Worm (Caenorhabditis elegans) whole organism, young adult: ENCODE data around the gene bath-28.

ENCODE experiments used
- B0035.1 ChIP-seq: sonication (generic microtip); optimal IDR thresholded peaks from 2 replicates; lab custom pipeline; 2016; ENCODE audit warnings: missing genetic modification characterization, mild to moderate bottlenecking, missing compliant biosample characterization, missing genotype, missing genetic modification reagents
- F22D6.2 ChIP-seq: sonication (generic microtip); optimal IDR thresholded peaks from 2 replicates; lab custom pipeline; 2016; ENCODE audit warnings: mild to moderate bottlenecking, missing genetic modification characterization, missing compliant biosample characterization
- F33H1.4 ChIP-seq: fragments of 200-800 bp; sonication (Bioruptor generic); IDR thresholded peaks from 2 replicates; pipeline ENCODE4 v1.3.6; 2022; ENCODE audit warnings: missing genetic modification reagents, missing genetic modification characterization, missing compliant biosample characterization
- F37B4.10 ChIP-seq: fragments of 200-800 bp; sonication (Bioruptor generic); IDR thresholded peaks from 2 replicates; pipeline ENCODE4 v1.3.6; 2022; ENCODE audit warnings: missing genetic modification characterization, missing compliant biosample characterization
- F49E8.2 ChIP-seq: sonication (generic microtip); optimal IDR thresholded peaks from 3 replicates; lab custom pipeline; 2017; ENCODE audit warnings: missing genetic modification characterization, mild to moderate bottlenecking, missing compliant biosample characterization, antibody characterized with exemption, moderate library complexity; ENCODE audit not compliant: insufficient read depth
- F52B5.7 ChIP-seq: sonication (generic microtip); optimal IDR thresholded peaks from 2 replicates; lab custom pipeline; 2016; ENCODE audit warnings: mild to moderate bottlenecking, missing genetic modification characterization, missing compliant biosample characterization
- Y53F4B.3 ChIP-seq: fragments of 200-800 bp; sonication (Bioruptor generic); IDR thresholded peaks from 2 replicates; pipeline ENCODE4 v1.3.6; 2022; ENCODE audit warnings: missing genetic modification reagents, missing genetic modification characterization, missing compliant biosample characterization
- Y67H2A.10 ChIP-seq: fragments of 200-800 bp; sonication (Bioruptor generic); conservative IDR thresholded peaks from 2 replicates; pipeline ENCODE4 v1.3.6; 2022; ENCODE audit warnings: missing genetic modification reagents, missing genetic modification characterization, missing compliant biosample characterization
- Y79H2A.3 ChIP-seq: fragments of 200-800 bp; sonication (Bioruptor generic); conservative IDR thresholded peaks from 2 replicates; pipeline ENCODE4 v1.3.6; 2022; ENCODE audit warnings: missing genetic modification reagents, missing genetic modification characterization, missing compliant biosample characterization
- Y95B8A.8 ChIP-seq: fragments of 200-800 bp; sonication (Bioruptor generic); IDR thresholded peaks from 2 replicates; pipeline ENCODE4 v1.3.6; 2022; ENCODE audit warnings: missing genetic modification reagents, missing genetic modification characterization, missing compliant biosample characterization
- akir-1 ChIP-seq: fragments of 200-800 bp; sonication (Bioruptor generic); optimal IDR thresholded peaks from 2 replicates; lab custom pipeline; 2018; ENCODE audit warnings: mild to moderate bottlenecking, missing genetic modification characterization, moderate library complexity, missing compliant biosample characterization
- aptf-3 ChIP-seq: fragments of 200-800 bp; sonication (Bioruptor generic); IDR thresholded peaks from 2 replicates; pipeline ENCODE4 v1.3.6; 2022; ENCODE audit warnings: missing genetic modification characterization, missing compliant biosample characterization
- attf-3 ChIP-seq: fragments of 200-800 bp; sonication (Bioruptor generic); conservative IDR thresholded peaks from 2 replicates; pipeline ENCODE4 v1.3.6; 2022; ENCODE audit warnings: missing genetic modification reagents, missing genetic modification characterization, missing compliant biosample characterization
- attf-5 ChIP-seq: fragments of 200-800 bp; sonication (Bioruptor generic); optimal IDR thresholded peaks from 2 replicates; lab custom pipeline; 2018; ENCODE audit warnings: mild to moderate bottlenecking, missing genetic modification characterization, missing compliant biosample characterization
- attf-6 ChIP-seq: fragments of 200-800 bp; sonication (Bioruptor generic); IDR thresholded peaks from 2 replicates; pipeline ENCODE4 v1.3.6; 2022; ENCODE audit warnings: missing genetic modification reagents, missing genetic modification characterization, missing compliant biosample characterization
- bed-1 ChIP-seq: fragments of 200-800 bp; sonication (Bioruptor generic); IDR thresholded peaks from 2 replicates; pipeline ENCODE4 v1.3.6; 2022; ENCODE audit warnings: missing genetic modification reagents, missing genetic modification characterization, missing compliant biosample characterization
- ceh-27 ChIP-seq: fragments of 200-800 bp; sonication (Bioruptor generic); optimal IDR thresholded peaks from 2 replicates; lab custom pipeline; 2018; ENCODE audit warnings: mild to moderate bottlenecking, missing genetic modification characterization, moderate library complexity, missing compliant biosample characterization
- ceh-58 ChIP-seq: fragments of 200-800 bp; sonication (Bioruptor generic); IDR thresholded peaks from 2 replicates; pipeline ENCODE4 v1.3.6; 2022; ENCODE audit warnings: missing genetic modification characterization, missing compliant biosample characterization
- dpff-1 ChIP-seq: sonication (generic microtip); optimal IDR thresholded peaks from 2 replicates; lab custom pipeline; 2017; ENCODE audit warnings: mild to moderate bottlenecking, missing genetic modification characterization, missing compliant biosample characterization
- fkh-3 ChIP-seq: sonication (generic microtip); optimal IDR thresholded peaks from 2 replicates; lab custom pipeline; 2016; ENCODE audit warnings: mild to moderate bottlenecking, missing genetic modification characterization, missing compliant biosample characterization
- gei-17 ChIP-seq: fragments of 200-800 bp; sonication (Bioruptor generic); optimal IDR thresholded peaks from 2 replicates; lab custom pipeline; 2018; ENCODE audit warnings: mild to moderate bottlenecking, missing genetic modification characterization, missing compliant biosample characterization
- hmg-20 ChIP-seq: fragments of 200-800 bp; sonication (Bioruptor generic); IDR thresholded peaks from 2 replicates; pipeline ENCODE4 v1.3.6; 2022; ENCODE audit warnings: missing genetic modification reagents, missing genetic modification characterization, missing compliant biosample characterization
- hrde-1 ChIP-seq: sonication (generic microtip); optimal IDR thresholded peaks from 2 replicates; lab custom pipeline; 2016; ENCODE audit warnings: missing genetic modification characterization, mild to moderate bottlenecking, missing compliant biosample characterization, moderate library complexity, missing genotype, missing genetic modification reagents, borderline replicate concordance
- lin-35 ChIP-seq, 3 experiments: fragments of 150-350 bp in 2 of 3; sonication (generic microtip) in 1 of 3; optimal IDR thresholded peaks; 2 replicates each; lab custom pipeline; 2014 to 2018; ENCODE audit warnings: missing biosample characterization in 3 of 3, missing genetic modification characterization in 3 of 3, missing genetic modification reagents in 3 of 3
- lin-40 ChIP-seq: sonication (generic microtip); optimal IDR thresholded peaks from 2 replicates; lab custom pipeline; 2016; ENCODE audit warnings: missing genetic modification characterization, mild to moderate bottlenecking, missing compliant biosample characterization, missing genotype, missing genetic modification reagents
- lin-54 ChIP-seq: fragments of 200-800 bp; sonication (Bioruptor generic); optimal IDR thresholded peaks from 2 replicates; lab custom pipeline; 2018; ENCODE audit warnings: mild to moderate bottlenecking, missing genetic modification characterization, missing compliant biosample characterization
- madf-10 ChIP-seq: sonication (generic microtip); optimal IDR thresholded peaks from 2 replicates; lab custom pipeline; 2016; ENCODE audit warnings: mild to moderate bottlenecking, missing genetic modification characterization, missing compliant biosample characterization
- madf-3 ChIP-seq: fragments of 200-800 bp; sonication (Bioruptor generic); IDR thresholded peaks from 2 replicates; pipeline ENCODE4 v1.3.6; 2022; ENCODE audit warnings: missing genetic modification reagents, missing genetic modification characterization, missing compliant biosample characterization
- madf-8 ChIP-seq: fragments of 200-800 bp; sonication (Bioruptor generic); conservative IDR thresholded peaks from 2 replicates; pipeline ENCODE4 v1.3.6; 2022; ENCODE audit warnings: missing genetic modification reagents, missing genetic modification characterization, missing compliant biosample characterization
- mcd-1 ChIP-seq: fragments of 200-800 bp; sonication (Bioruptor generic); IDR thresholded peaks from 2 replicates; pipeline ENCODE4 v1.3.6; 2022; ENCODE audit warnings: missing genetic modification reagents, missing genetic modification characterization, missing compliant biosample characterization
- mel-28 ChIP-seq: sonication (generic microtip); optimal IDR thresholded peaks from 2 replicates; lab custom pipeline; 2016; ENCODE audit warnings: borderline replicate concordance, mild to moderate bottlenecking, missing genetic modification characterization, missing compliant biosample characterization
- nfya-1 ChIP-seq: sonication (generic microtip); optimal IDR thresholded peaks from 2 replicates; lab custom pipeline; 2017; ENCODE audit warnings: antibody characterized with exemption, missing compliant biosample characterization, missing genetic modification characterization, borderline replicate concordance; ENCODE audit not compliant: insufficient read depth
- nhr-179 ChIP-seq: sonication (generic microtip); optimal IDR thresholded peaks from 2 replicates; lab custom pipeline; 2016; ENCODE audit warnings: mild to moderate bottlenecking, missing genetic modification characterization, missing compliant biosample characterization
- repo-1 ChIP-seq: sonication (generic microtip); optimal IDR thresholded peaks from 2 replicates; lab custom pipeline; 2017; ENCODE audit warnings: mild to moderate bottlenecking, missing genetic modification characterization, missing compliant biosample characterization
- snpc-1.3 ChIP-seq: sonication (generic microtip); optimal IDR thresholded peaks from 2 replicates; lab custom pipeline; 2017; ENCODE audit warnings: missing genetic modification characterization, mild to moderate bottlenecking, missing compliant biosample characterization, antibody characterized with exemption, moderate library complexity, missing genotype, missing genetic modification reagents; ENCODE audit not compliant: insufficient read depth
- snpc-4 ChIP-seq, 5 experiments: fragments of 150-350 bp in 1 of 5; sonication (generic microtip) in 4 of 5; optimal IDR thresholded peaks; 2 replicates each; lab custom pipeline; 2014 to 2018; ENCODE audit warnings: missing genetic modification characterization in 5 of 5, missing biosample characterization in 3 of 5, antibody characterized with exemption in 2 of 5, mild to moderate bottlenecking in 2 of 5, missing compliant biosample characterization in 2 of 5, missing genotype in 2 of 5, moderate library complexity in 2 of 5, missing genetic modification reagents in 1 of 5
- somi-1 ChIP-seq: fragments of 200-800 bp; sonication (Bioruptor generic); optimal IDR thresholded peaks from 2 replicates; lab custom pipeline; 2018; ENCODE audit warnings: mild to moderate bottlenecking, missing genetic modification characterization, missing compliant biosample characterization
- tlf-1 ChIP-seq: fragments of 200-800 bp; sonication (Bioruptor generic); optimal IDR thresholded peaks from 2 replicates; lab custom pipeline; 2018; ENCODE audit warnings: mild to moderate bottlenecking, missing genetic modification characterization, missing compliant biosample characterization
- unc-130 ChIP-seq: sonication (generic microtip); optimal IDR thresholded peaks from 2 replicates; lab custom pipeline; 2016; ENCODE audit warnings: missing genetic modification reagents, missing genetic modification characterization, missing compliant biosample characterization
- unc-62 ChIP-seq: fragments of 150-350 bp; optimal IDR thresholded peaks from 2 replicates; lab custom pipeline; 2014; ENCODE audit warnings: missing biosample characterization, missing genetic modification reagents, missing genetic modification characterization
- zfh-2 ChIP-seq: fragments of 200-800 bp; sonication (Bioruptor generic); conservative IDR thresholded peaks from 2 replicates; pipeline ENCODE4 v1.3.6; 2022; ENCODE audit warnings: missing genetic modification reagents, missing genetic modification characterization, missing compliant biosample characterization
- ztf-25 ChIP-seq: fragments of 200-800 bp; sonication (Bioruptor generic); IDR thresholded peaks from 2 replicates; pipeline ENCODE4 v1.3.6; 2022; ENCODE audit warnings: missing genetic modification reagents, missing genetic modification characterization, missing compliant biosample characterization
- ztf-28 ChIP-seq: fragments of 200-800 bp; sonication (Bioruptor generic); IDR thresholded peaks from 2 replicates; pipeline ENCODE4 v1.3.6; 2022; ENCODE audit warnings: missing genetic modification reagents, missing genetic modification characterization, missing compliant biosample characterization
- ztf-6 ChIP-seq: fragments of 200-800 bp; sonication (Bioruptor generic); IDR thresholded peaks from 2 replicates; pipeline ENCODE4 v1.3.6; 2022; ENCODE audit warnings: missing genetic modification reagents, missing genetic modification characterization, missing compliant biosample characterization

Gene bath-28

DNA sequence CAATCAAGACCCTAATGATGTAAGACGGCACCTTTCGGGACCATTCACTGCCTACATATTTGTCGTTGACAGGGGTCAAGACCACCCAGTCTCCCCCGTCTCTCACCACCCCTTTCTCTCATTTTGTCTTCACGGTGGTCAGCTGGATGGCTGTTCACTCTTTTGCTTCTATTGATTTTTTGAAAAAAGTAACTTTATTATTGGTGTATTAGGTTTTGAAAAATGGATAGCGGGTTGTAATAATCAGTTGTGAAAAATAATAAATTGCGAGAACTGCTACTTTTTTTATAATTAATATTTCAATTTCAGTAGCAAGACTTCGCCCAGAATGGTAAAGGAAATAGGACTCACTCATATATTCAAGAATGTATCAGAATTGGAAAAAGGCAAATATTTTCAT is 32.0 kb upstream of the bath-28 start, which contains the start of gene bath-9:
Gene bath-9, plus strand, starts transcription at position 301 of the 400 bp plus-strand sequence.
- TF ChIP-seq attf-6 (GFP tag; lab: Robert Waterston, UW): no peak
- TF ChIP-seq ztf-25 (GFP tag; lab: Robert Waterston, UW): no peak
- no peak for TF ChIP-seq F37B4.10
- no peak for TF ChIP-seq snpc-4 (GFP tag; optimal IDR thresholded peaks at IDR 0.05; lab: Kevin White, UChicago)
- TF ChIP-seq snpc-4 (tag; optimal IDR thresholded peaks at IDR 0.05; lab: Kevin White, UChicago): no peak
- TF ChIP-seq nfya-1 (tag; lab: Kevin White, UChicago): no peak
- no peak for TF ChIP-seq attf-3 (GFP tag; lab: Robert Waterston, UW)
- no peak for TF ChIP-seq somi-1 (GFP tag; lab: Kevin White, UChicago)
- TF ChIP-seq unc-130 (GFP tag; lab: Kevin White, UChicago): no peak
- TF ChIP-seq Y67H2A.10 (GFP tag; lab: Robert Waterston, UW): no peak
- TF ChIP-seq fkh-3 (tag; lab: Kevin White, UChicago): no peak
- TF ChIP-seq madf-10 (tag; lab: Kevin White, UChicago): no peak
- TF ChIP-seq Y53F4B.3: no peak
- TF ChIP-seq repo-1: no peak
- TF ChIP-seq, all 124 proteins: peak for 0

DNA sequence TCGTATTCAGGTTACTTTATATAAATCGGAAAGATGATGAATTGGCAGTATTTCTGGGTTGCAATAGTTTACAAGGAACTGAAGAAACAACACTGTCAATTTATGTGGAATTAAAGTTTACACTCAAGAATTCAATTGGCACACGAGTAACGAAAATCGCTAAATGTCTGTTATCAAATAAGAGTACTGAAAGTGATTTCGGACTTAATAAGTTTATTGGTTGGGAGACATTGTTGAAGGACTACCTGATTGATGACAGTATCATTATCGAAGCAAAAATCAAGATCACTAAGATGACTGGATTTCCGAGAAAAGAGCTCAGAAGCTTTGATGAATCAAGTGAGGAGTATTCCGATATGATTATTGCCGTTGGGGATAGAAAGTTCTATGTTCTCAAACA is 30.5 kb upstream of the bath-28 start:
- TF ChIP-seq F22D6.2 (tag; lab: Kevin White, UChicago): no peak
- TF ChIP-seq tlf-1 (GFP tag; lab: Kevin White, UChicago): no peak
- TF ChIP-seq lin-54: no peak
- TF ChIP-seq F33H1.4: no peak
- TF ChIP-seq nhr-179 (tag; lab: Kevin White, UChicago): no peak
- no peak for TF ChIP-seq snpc-4 (GFP tag; optimal IDR thresholded peaks at IDR 0.05; lab: Kevin White, UChicago)
- TF ChIP-seq snpc-4 (tag; optimal IDR thresholded peaks at IDR 0.05; lab: Kevin White, UChicago): no peak
- TF ChIP-seq mcd-1 (GFP tag; lab: Robert Waterston, UW): no peak
- no peak for TF ChIP-seq B0035.1 (tag; lab: Kevin White, UChicago)
- TF ChIP-seq unc-62 (GFP tag; lab: Kevin White, UChicago): no peak
- no peak for TF ChIP-seq snpc-1.3 (tag; lab: Kevin White, UChicago)
- TF ChIP-seq Y53F4B.3: no peak
- TF ChIP-seq F49E8.2 (tag; lab: Kevin White, UChicago): no peak
- no peak for TF ChIP-seq F52B5.7 (tag; lab: Kevin White, UChicago)
- TF ChIP-seq madf-8 (GFP tag; lab: Robert Waterston, UW): no peak
- no peak for TF ChIP-seq mel-28 (tag; lab: Kevin White, UChicago)
- no peak for TF ChIP-seq madf-3 (GFP tag; lab: Robert Waterston, UW)
- no peak for TF ChIP-seq attf-5 (GFP tag; lab: Kevin White, UChicago)
- TF ChIP-seq ceh-27 (GFP tag; lab: Kevin White, UChicago): no peak
- TF ChIP-seq lin-35 (GFP tag; optimal IDR thresholded peaks at IDR 0.05; lab: Kevin White, UChicago): no peak
- TF ChIP-seq bed-1 (GFP tag; lab: Robert Waterston, UW): no peak

- TF ChIP-seq aptf-3 (GFP tag; lab: Robert Waterston, UW) (no peak), gei-17 (GFP tag; lab: Kevin White, UChicago) (no peak), F52B5.7 (tag; lab: Kevin White, UChicago) (no peak), Y95B8A.8 (GFP tag; lab: Robert Waterston, UW) (no peak), lin-40 (no peak), dpff-1 (no peak), ztf-28 (no peak), ceh-58 (GFP tag; lab: Robert Waterston, UW) (no peak), Y79H2A.3 (GFP tag; lab: Robert Waterston, UW) (no peak), akir-1 (no peak), hmg-20 (GFP tag; lab: Robert Waterston, UW) (no peak), zfh-2 (GFP tag; lab: Robert Waterston, UW) (no peak), hrde-1 (tag; lab: Kevin White, UChicago) (no peak), mel-28 (tag; lab: Kevin White, UChicago) (no peak), ztf-6 (no peak)
Observed at ce11 chrII:3374779-3375178, 30.0 kb upstream of the bath-28 start, which contains the start of gene bath-10. Gene bath-10 (plus strand): TSS chrII:3375079.
